Fruit fly (Drosophila melanogaster) ovary, adult (tissue): ENCODE measurements around the gene mon2.

ENCODE experiments used
- CG17801 ChIP-seq: fragments of 200-800 bp; optimal IDR thresholded peaks from 2 replicates; lab custom pipeline; 2019; ENCODE audit warnings: missing biosample characterization, mild to moderate bottlenecking, missing genetic modification characterization, moderate library complexity; ENCODE audit not compliant: partially characterized antibody

mon2 gene

DNA sequence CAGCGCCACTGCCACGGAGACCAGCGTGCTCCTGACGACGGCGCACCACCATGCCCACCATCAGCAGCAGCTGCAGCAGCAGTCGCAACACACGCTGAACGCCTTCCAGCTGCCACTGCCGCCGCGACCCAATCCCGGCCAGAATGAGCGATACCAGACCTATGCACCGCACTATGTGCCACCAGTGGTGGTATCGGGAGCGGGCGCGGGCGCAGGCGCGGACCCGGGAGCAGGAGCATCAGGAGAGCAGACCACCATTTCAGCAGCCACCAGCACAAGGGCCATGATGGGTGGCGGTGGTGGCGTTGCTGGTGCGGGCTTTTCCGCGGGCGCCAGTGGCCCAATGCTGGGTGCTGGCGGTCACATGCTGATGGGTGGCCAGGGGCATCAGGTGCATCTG is 20.7 kb downstream of the mon2 start:
- TF ChIP-seq CG17801 (GFP tag; lab: Kevin White, UChicago): no peak

DNA sequence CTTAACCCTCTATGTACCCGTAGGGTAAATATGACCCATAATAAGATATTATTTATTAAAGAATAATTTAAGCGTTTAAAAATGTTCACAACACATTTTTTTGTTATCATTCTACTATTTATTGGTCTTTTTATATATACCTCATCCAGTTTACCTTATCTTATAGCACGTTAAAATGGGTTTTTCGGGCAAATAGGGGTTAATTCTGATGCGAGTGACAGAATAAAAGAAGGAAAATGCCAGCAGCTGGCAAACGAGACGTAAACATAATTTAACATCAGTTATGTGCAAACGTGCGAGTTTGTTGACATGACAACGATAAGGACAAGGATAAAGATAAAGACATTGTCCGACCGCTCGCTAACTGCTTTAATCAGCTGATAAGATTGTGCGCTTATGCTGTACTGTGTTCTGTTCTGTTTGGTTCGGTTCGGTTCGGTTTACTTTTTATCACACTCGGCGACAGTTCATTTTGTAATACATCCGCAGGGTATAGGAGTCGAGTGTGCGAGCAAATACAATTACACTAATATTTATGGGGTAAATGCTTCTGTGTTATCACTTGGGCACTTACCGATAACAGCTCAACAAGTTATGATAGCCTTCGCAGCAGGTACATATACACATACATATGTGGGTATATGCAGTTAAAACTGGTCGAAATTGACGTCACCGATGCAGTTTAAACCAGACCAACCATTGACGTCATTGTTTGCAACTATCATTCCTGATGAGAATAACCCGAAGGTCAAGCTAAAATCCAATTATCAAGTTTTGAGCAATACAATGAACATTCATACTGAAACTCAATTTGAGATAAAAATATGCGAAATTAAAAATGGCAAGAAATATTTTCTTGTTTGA is 23.1 kb downstream of the mon2 start:
- TF ChIP-seq CG17801 (GFP tag; lab: Kevin White, UChicago): peak; percentile 22

DNA sequence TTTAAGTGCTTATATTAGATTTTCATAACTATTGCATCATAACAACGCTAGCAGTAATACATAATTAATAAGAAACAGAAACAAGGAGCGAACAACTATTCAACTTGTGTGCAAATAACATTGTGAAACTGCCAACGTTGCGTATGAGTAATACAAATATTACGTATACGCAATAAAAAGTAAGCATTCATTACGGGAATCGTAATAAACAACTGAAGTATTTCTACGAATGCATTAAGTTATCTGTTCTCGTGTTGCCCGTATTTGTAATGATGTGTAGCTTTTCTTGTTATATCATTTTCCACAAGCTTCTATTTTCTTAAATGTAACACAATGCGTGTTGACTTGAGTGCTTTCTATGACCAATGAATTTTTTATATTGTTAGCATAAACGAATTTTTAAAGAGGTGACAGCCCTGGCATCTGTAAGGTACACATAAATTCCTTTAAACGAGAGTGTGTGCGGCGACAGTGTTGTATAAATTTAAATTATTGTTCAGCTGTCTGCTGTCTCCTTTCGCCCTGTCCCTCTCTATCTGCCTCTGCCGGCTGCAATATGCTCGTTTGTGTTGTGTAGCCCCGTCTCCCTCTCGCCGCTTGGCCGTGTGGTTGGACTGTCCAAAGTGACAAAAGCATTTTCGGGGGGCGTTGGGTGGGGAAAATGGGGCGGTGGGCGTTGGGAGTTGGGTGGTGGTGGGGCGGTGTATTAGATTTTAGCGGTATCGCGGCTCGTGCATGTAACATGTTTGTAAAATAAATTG is 24.0 kb downstream of the mon2 start:
- no peak for TF ChIP-seq CG17801 (GFP tag; lab: Kevin White, UChicago)

DNA sequence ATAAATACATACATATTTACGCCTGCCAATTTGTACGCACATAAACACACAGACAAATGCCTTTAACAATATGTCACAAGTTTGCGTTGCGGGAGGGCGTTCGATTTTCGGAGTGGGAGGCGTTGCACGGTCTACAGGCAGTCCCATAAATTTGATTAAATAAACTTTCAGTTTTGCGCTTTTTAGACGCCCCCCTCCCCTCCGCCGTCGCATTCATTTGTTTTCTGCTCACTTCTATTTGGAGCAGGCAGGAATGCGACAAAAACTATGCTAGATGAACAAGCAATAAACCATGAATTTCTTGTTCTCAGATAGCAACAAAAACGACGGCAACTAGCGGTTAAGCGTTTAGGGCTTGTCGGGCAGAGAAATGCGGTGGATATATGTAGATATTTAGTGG is 24.8 kb downstream of the mon2 start:
- TF ChIP-seq CG17801 (GFP tag; lab: Kevin White, UChicago): no peak

DNA sequence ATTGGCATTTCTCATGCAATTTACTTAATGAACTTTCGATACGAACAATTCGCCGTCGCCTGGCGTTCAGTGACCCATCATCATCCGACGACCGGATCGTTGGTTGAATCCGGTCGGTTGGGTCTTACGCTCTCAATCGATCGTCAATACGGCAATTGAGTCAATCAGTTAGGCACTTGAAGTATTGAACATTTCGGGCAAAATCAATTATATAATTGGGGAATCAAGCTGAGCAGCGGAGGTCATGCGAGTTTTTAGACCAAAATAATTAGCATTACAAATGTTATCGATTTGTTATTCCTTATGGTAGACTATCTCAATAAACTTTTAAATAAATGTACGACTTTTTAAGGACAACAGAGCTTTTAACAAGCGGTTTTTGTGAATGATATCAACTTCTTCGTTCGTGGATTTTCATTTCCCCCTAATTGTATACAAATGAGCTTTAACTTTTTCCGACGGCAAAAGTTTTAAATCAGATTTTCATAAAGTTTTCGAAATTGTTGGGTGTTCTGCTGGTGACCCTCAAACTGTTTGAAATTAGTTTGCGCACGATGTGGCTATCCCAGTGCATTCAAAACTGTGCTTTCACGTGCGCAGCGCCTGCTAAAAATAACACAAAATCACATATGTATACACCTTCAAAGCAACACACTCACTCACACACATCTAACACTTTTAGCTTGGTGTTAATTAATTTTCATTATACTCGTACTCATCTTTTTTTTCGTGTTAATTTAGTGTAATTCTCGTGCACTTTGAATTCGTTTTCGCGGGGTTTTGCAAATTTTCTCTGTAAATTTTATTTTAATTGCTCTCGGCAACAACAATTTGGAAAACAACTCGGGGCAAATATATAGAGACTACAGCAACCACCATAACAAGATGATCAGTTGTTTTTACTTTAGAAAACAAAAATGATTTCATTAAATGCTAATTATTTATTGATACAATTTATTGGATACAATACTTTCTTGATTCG is 25.6 kb downstream of the mon2 start:
- TF ChIP-seq CG17801 (GFP tag; lab: Kevin White, UChicago): no peak

DNA sequence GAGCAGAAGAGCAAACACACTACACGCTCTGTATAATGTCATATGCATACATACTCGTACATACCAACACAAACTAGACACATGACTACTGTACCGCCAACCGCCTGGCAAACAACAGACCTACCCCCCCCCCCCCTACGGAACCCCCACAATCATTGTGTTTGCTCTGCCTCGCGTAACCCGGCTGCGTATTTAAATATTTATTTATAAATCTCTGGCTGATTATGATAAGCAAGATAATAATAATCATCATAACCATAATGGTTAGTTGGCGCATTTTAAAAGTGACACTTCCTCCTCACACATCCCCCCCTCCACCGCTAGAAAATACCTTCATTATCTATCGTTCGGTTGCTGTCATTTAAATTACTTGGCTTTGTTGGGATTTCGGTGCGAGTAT is 26.3 kb downstream of the mon2 start:
- peak; percentile 32 for TF ChIP-seq CG17801 (GFP tag; lab: Kevin White, UChicago)

DNA sequence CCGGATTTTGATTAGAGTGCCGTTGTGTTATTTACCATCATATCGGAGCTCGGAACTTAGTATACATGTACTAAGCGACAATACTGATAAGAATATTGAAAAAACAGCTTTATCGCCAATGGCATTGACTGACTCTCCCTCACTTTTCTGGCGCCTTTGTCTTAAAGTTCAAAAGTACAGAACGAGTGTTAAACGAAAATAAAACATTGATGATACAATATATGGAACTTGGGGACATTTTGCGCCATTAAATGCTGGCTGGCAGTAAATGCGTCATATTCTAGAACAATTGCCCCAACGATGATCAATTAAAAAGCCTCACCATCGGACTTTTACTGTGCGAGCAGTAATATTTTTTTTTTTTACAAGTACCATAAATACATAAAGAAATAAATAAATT is 28.6 kb downstream of the mon2 start:
- no peak for TF ChIP-seq CG17801 (GFP tag; lab: Kevin White, UChicago)

DNA sequence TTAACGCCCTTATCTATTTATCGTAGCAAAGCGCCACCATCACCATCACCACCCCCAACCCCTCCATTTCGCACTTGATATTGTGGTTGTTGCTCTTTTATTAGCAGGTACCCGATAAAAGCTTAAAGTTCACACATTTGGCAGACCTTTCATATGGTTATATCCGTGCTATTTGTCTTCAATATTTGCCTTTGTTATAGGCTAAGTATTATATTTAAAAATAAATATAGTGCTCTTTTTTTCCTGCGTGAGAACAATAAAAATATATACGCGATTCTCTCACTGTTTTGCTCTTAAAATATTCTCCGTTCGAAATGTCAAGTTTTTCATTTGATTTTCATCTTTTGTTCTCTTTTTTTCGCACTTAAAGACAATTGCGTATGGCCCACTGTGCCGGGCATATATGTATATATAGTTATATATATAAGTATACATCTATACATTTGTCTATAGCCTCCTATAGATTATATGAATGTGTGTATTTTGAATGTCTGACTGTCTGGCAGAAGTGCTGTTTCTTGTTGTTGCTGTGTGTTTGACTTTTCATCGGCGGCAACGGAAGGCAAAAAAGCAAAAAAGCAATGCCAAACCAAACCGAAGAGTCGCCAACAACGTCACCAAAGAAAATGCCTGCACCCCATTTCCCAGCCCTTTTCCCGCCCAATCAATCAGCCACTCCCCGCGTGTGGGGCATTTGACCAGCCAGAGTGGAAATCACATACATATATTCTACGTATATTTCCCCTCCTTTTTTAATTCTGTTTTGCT is 29.6 kb downstream of the mon2 start:
- TF ChIP-seq CG17801 (GFP tag; lab: Kevin White, UChicago): no peak

DNA sequence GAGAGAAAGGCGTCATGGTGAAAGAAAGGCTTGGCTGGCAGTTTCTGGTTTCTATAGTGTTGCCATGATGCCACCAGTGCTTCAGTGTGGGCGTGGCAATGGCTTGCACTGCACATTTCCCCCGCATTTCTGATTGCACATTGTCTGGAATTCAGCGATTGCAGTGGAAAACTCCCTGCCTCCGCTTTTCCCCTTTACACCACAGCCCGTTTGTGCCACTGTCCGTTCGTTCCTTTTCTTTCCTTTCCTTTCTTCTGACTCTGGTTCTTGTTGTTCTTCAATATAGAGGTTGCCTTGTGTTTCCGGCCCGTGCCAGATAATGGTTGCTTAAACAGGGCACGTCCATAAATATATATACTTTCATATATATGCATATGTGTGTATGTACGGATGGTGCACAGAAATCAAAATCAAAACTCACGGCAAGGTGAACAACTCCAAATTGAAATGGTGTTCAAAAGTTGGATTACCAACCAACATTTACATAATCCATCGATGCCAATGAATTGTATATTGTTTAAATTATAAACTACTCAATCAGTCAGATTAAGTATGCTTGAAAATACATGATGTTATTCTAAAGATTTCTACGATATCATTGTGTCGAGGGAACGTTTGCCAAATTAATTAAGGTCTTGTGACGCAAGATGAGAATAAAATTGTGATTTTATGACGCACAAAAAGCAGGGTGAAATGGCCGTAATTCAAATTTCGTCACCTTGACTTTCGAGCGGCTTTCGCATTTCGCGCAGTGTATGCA is 30.4 kb downstream of the mon2 start:
- TF ChIP-seq CG17801 (GFP tag; lab: Kevin White, UChicago): no peak

DNA sequence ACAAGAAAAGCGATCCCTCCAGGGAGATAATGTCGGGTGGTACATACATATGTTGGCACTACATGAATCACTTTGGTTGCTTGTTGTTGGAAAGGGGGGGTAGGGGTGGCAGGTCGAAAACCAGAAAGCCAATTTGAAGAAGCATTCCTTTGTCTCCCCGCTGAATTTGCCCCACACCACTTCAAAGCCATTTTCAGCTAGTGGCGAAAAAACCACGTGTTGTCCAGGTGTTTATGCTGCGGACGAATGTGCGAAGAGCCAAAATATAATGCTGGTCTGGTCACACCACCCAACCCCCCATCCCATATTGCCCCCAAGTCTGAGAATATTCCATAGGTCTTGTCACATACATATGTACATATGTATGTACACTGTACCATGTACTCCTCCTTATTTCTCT is 31.9 kb downstream of the mon2 start:
- no peak for TF ChIP-seq CG17801 (GFP tag; lab: Kevin White, UChicago)

DNA sequence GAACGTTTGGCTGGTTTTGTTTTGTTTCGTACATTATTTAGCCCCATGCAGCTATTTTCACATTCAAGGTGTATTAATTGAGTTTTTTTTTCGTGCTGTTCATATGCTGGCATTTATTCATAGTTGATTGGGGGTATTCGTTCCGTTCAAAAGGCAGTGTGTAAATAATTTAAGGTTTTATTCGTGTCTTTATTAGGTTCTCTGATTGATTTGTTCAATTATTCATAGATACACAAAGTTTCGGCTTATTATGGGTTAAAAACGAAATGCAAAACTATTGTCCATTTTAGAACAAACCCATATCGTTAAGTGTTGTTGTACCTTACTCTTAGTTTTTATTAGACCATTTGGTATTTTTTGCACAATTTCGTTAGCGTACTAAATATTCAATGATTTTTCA is 32.4 kb downstream of the mon2 start:
- no peak for TF ChIP-seq CG17801 (GFP tag; lab: Kevin White, UChicago)

DNA sequence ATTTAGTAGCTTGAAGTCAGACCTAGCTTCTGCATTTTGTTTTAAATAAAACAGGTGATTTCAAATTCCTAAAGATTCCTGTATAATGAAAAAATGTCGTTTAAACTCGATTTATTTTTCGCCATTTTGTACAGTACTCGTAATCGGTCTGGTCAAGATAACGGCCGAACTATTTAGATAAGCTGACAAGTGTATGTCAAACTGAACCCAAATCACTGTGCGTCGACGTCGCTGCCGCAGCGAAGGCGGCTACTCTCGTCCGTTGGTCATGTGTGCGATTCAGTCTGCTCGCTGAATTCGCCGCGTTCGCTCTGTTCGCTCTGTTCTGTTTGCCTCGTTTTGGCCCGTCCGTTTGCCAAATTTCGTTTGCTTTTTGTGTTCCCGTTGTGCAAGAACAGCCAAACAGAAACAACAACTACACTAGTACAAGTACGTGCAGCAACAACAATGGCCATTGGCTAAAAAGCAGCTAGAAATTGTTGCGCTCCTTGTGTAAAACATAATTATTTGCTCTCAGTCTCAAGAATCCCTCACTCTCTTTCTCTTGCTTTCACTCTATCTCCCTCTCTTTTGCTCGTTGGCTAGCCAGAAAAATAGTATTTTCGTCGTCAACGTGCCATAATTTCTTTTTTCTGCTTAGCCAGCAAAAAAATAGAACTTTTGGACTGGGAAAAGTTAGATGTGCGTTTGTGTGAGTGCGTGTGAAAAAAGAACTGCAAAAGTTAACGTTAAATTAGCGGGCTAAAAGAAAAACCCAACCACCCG is 35.6 kb downstream of the mon2 start:
- peak; percentile 33 for TF ChIP-seq CG17801 (GFP tag; lab: Kevin White, UChicago)

DNA sequence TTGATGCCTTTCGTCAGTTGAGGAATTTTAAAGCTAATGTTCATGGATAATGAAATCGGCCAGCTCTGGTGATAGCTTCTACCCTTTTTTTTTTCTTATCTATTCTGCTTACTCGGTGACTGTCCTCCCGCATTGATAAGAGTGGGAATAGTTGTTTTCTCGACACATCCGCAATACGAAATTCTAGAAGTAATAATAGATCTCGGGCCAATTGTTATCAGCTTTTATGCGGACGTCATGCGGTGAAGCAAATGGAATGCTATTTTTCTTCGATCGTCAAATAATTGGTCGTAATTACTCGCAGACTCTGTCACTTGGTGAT is 36.4 kb downstream of the mon2 start:
- TF ChIP-seq CG17801 (GFP tag; lab: Kevin White, UChicago): no peak
